Worm (Caenorhabditis elegans) whole organism, early embryonic: Measurements from ENCODE around the gene scl-23.
A peak's percentile ranks its signal among the peaks of the same experiment; 100 is the strongest.
"Not testable (repeated sequence)": the region's sequence is repeated elsewhere in the genome, so short reads cannot be mapped to it uniquely, and the experiment has no call there.

Source experiments
- B0310.2 ChIP-seq: sonication (generic microtip); optimal IDR thresholded peaks from 2 replicates; lab custom pipeline; 2016; ENCODE audit warnings: mild to moderate bottlenecking, missing genetic modification characterization, missing compliant biosample characterization
- F13C5.2 ChIP-seq: sonication (generic microtip); optimal IDR thresholded peaks from 2 replicates; lab custom pipeline; 2017; ENCODE audit warnings: mild to moderate bottlenecking, missing genetic modification characterization, inconsistent platforms, missing compliant biosample characterization
- aly-1 ChIP-seq: sonication (generic microtip); optimal IDR thresholded peaks from 2 replicates; lab custom pipeline; 2016; ENCODE audit warnings: missing genetic modification characterization, missing compliant biosample characterization
- ama-1 ChIP-seq: fragments of 150-350 bp; optimal IDR thresholded peaks from 2 replicates; lab custom pipeline; 2014
- ceh-13 ChIP-seq: fragments of 200-800 bp; sonication (Bioruptor generic); optimal IDR thresholded peaks from 2 replicates; lab custom pipeline; 2018; ENCODE audit warnings: mild to moderate bottlenecking, missing genetic modification characterization, missing compliant biosample characterization
- ceh-36 ChIP-seq: sonication (generic microtip); optimal IDR thresholded peaks from 2 replicates; lab custom pipeline; 2016; ENCODE audit warnings: missing genetic modification characterization, inconsistent platforms, missing compliant biosample characterization
- ets-7 ChIP-seq: sonication (generic microtip); optimal IDR thresholded peaks from 2 replicates; lab custom pipeline; 2016; ENCODE audit warnings: missing genotype, missing genetic modification characterization, missing compliant biosample characterization
- flt-1 ChIP-seq: fragments of 200-800 bp; sonication (Bioruptor generic); IDR thresholded peaks from 2 replicates; pipeline ENCODE4 v1.3.6; 2022; ENCODE audit warnings: missing genetic modification characterization, missing compliant biosample characterization
- hmbx-1 ChIP-seq: sonication (generic microtip); optimal IDR thresholded peaks from 2 replicates; lab custom pipeline; 2016; ENCODE audit warnings: mild to moderate bottlenecking, missing genetic modification characterization, missing compliant biosample characterization
- hmg-4 ChIP-seq: fragments of 200-800 bp; sonication (Bioruptor generic); optimal IDR thresholded peaks from 2 replicates; lab custom pipeline; 2018; ENCODE audit warnings: mild to moderate bottlenecking, missing genetic modification characterization, missing compliant biosample characterization
- hnd-1 ChIP-seq: sonication (generic microtip); optimal IDR thresholded peaks from 2 replicates; lab custom pipeline; 2016; ENCODE audit warnings: missing genetic modification characterization, missing compliant biosample characterization
- pes-1 ChIP-seq: fragments of 200-800 bp; sonication (Bioruptor generic); IDR thresholded peaks from 2 replicates; pipeline ENCODE4 v1.3.6; 2022; ENCODE audit warnings: missing genetic modification reagents, missing genetic modification characterization, missing compliant biosample characterization
- scrt-1 ChIP-seq: fragments of 200-800 bp; sonication (Bioruptor generic); IDR thresholded peaks from 2 replicates; pipeline ENCODE4 v1.3.6; 2022; ENCODE audit warnings: missing genetic modification characterization, missing compliant biosample characterization
- sea-1 ChIP-seq: fragments of 200-800 bp; sonication (Bioruptor generic); conservative IDR thresholded peaks from 2 replicates; pipeline ENCODE4 v1.3.6; 2022; ENCODE audit warnings: missing genetic modification characterization, missing compliant biosample characterization
- tbx-11 ChIP-seq: fragments of 200-800 bp; sonication (Bioruptor generic); IDR thresholded peaks from 2 replicates; pipeline ENCODE4 v1.3.6; 2022; ENCODE audit warnings: missing genetic modification characterization, missing compliant biosample characterization
- tbx-37 ChIP-seq: fragments of 200-800 bp; sonication (Bioruptor generic); conservative IDR thresholded peaks from 2 replicates; pipeline ENCODE4 v1.3.6; 2022; ENCODE audit warnings: missing genetic modification reagents, missing genetic modification characterization, missing compliant biosample characterization
- tra-4 ChIP-seq: sonication (generic microtip); optimal IDR thresholded peaks from 2 replicates; lab custom pipeline; 2017; ENCODE audit warnings: missing genetic modification characterization, missing compliant biosample characterization

The scl-23 gene

DNA sequence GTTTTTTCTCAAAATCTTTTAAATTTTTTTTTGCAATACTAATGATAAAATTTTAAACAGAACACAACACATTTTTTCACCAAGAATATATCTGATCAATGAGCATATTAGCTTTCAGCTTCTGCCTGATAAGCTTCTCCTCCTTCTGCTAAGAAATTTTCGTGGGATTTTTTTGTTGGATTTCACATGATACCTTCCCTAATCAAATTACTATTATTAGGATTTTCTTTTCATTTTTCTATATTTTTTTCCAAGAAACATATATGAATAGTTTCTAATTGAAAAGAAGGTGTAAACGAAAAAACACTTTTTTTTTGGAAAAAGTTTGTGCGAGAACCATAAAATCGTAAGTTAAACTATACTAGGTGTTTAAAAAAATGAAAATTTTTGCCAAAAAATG, 16.7 kb downstream of the scl-23 start:
- TF ChIP-seq B0310.2 (tag; lab: Kevin White, UChicago) (no peak), sea-1 (GFP tag; lab: Robert Waterston, UW) (no peak), hnd-1 (no peak), aly-1 (tag; lab: Kevin White, UChicago) (no peak), tbx-11 (GFP tag; lab: Robert Waterston, UW) (no peak), pes-1 (GFP tag; lab: Robert Waterston, UW) (no peak), tra-4 (tag; lab: Kevin White, UChicago) (no peak), F13C5.2 (tag; lab: Kevin White, UChicago) (no peak), ceh-13 (no peak), tbx-37 (GFP tag; lab: Robert Waterston, UW) (no peak), ceh-36 (tag; lab: Kevin White, UChicago) (no peak), scrt-1 (GFP tag; lab: Robert Waterston, UW) (no peak), hmg-4 (GFP tag; lab: Kevin White, UChicago) (no peak), ets-7 (no peak), hmbx-1 (tag; lab: Kevin White, UChicago) (no peak), flt-1 (no peak), ama-1 (lab: Kevin White, UChicago) (no peak)

DNA sequence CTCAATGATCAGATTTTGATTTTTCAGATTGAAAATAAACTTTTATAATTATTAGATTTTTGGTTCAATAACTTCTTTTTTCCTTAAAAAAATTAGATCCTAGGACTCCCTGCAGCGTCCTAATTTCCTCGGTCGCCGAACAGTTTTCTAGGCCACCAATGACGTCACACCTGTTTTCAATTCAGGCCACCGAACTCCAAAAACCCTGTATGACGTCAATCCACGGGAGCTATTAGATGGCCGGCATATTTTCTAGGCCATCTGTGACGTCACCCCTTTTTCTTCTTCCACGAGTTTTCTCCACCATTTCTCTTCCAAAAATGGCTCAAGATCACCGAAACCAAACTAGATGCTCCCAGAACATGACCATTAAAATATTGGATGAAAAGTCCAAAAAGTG, 18.6 kb downstream of the scl-23 start:
- TF ChIP-seq hmg-4 (GFP tag; lab: Kevin White, UChicago) (no peak), sea-1 (GFP tag; lab: Robert Waterston, UW) (no peak), tbx-37 (GFP tag; lab: Robert Waterston, UW) (no peak)

DNA sequence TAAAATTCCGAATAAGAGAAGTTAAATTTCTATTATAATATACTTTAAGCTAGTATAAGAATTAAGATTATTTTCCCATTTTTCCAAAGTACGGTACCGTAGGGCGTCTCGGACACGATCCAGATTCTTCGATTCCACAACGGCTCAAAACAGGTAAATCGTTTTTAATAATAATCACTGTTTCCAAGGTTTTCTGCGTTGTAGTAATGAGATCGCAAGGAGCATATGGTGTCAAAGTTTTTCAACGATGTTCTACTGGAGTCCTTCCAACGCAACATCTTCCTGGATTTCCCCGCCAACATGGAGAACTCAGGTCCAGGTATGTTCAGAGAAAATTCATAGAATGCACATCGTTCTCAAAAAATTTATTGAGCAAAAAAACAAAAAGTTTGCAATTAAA, 28.4 kb downstream of the scl-23 start, which contains the start of gene T05C7.7:
TSS of gene T05C7.7 (plus strand) at position 301 of the 400 bp plus-strand sequence.
- TF ChIP-seq tra-4, aly-1, B0310.2 (tag; lab: Kevin White, UChicago): not testable (repeated sequence)

DNA sequence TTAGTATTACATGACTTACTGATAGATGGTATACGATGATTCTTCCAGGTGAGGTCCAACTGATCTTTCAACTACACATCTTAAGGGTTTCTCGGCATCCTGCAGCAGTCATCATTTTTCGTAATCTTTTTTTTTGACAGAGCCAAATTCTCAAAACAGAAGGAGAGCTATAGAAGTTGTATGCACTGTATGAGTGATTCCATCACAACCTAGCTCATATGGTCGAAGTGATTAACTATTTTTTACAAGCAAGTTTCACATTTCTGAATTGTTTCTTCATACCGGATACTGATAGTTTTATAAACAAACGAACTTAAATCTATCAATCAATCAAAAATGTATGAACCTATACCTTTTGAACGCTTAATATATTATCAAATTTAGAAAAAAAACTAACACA, 31.1 kb downstream of the scl-23 start, which contains the start of gene T05C7.5:
TSS of gene T05C7.5 (minus strand) at position 101 of the 400 bp plus-strand sequence.
- TF ChIP-seq ama-1 (lab: Kevin White, UChicago) = no peak
- TF ChIP-seq F13C5.2 (tag; lab: Kevin White, UChicago) = no peak
- TF ChIP-seq aly-1 (tag; lab: Kevin White, UChicago) = no peak
- no peak for TF ChIP-seq tbx-11 (GFP tag; lab: Robert Waterston, UW)
- no peak for TF ChIP-seq sea-1 (GFP tag; lab: Robert Waterston, UW)
- TF ChIP-seq ets-7 = no peak
- no peak for TF ChIP-seq hmbx-1 (tag; lab: Kevin White, UChicago)
- TF ChIP-seq hmg-4 (GFP tag; lab: Kevin White, UChicago) = no peak
- no peak for TF ChIP-seq ceh-36 (tag; lab: Kevin White, UChicago)
- no peak for TF ChIP-seq ceh-13
- TF ChIP-seq flt-1 = no peak
- no peak for TF ChIP-seq tbx-37 (GFP tag; lab: Robert Waterston, UW)
- no peak for TF ChIP-seq pes-1 (GFP tag; lab: Robert Waterston, UW)
- TF ChIP-seq scrt-1 (GFP tag; lab: Robert Waterston, UW) = no peak
- no peak for TF ChIP-seq tra-4 (tag; lab: Kevin White, UChicago)
- TF ChIP-seq B0310.2 (tag; lab: Kevin White, UChicago) = no peak
- no peak for TF ChIP-seq hnd-1

DNA sequence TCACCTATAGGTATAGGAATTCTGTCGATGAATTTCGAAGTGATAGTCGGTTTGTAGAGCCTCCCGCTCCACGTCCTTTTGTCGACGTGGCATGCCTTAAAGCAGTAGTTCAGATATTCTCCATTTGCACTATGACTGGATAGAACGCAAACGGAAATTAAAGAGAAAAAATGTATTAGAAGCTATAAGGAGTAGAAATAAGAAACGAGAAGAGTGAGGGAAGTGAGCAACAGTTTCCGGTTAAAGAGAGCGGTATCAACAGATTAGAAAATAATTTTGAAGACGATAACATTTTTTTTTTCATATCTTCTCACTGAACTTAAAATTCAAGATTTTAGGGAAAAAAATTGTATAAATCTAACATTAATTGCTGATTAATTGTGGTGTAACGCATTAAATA, 36.4 kb downstream of the scl-23 start, which contains the start of gene T05C7.4:
TSS of gene T05C7.4 (minus strand) at position 101 of the 400 bp plus-strand sequence.
- TF ChIP-seq hmg-4 (GFP tag; lab: Kevin White, UChicago) = no peak
- no peak for TF ChIP-seq scrt-1 (GFP tag; lab: Robert Waterston, UW)
- no peak for TF ChIP-seq hnd-1
- no peak for TF ChIP-seq tra-4 (tag; lab: Kevin White, UChicago)
- TF ChIP-seq ets-7 = no peak
- TF ChIP-seq ceh-36 (tag; lab: Kevin White, UChicago) = no peak
- TF ChIP-seq B0310.2 (tag; lab: Kevin White, UChicago) = no peak
- TF ChIP-seq ama-1 (lab: Kevin White, UChicago) = no peak
- TF ChIP-seq sea-1 (GFP tag; lab: Robert Waterston, UW) = no peak
- TF ChIP-seq pes-1 (GFP tag; lab: Robert Waterston, UW) = no peak
- no peak for TF ChIP-seq tbx-11 (GFP tag; lab: Robert Waterston, UW)
- no peak for TF ChIP-seq hmbx-1 (tag; lab: Kevin White, UChicago)
- no peak for TF ChIP-seq F13C5.2 (tag; lab: Kevin White, UChicago)
- no peak for TF ChIP-seq aly-1 (tag; lab: Kevin White, UChicago)
- TF ChIP-seq flt-1 = no peak
- TF ChIP-seq tbx-37 (GFP tag; lab: Robert Waterston, UW) = no peak

DNA sequence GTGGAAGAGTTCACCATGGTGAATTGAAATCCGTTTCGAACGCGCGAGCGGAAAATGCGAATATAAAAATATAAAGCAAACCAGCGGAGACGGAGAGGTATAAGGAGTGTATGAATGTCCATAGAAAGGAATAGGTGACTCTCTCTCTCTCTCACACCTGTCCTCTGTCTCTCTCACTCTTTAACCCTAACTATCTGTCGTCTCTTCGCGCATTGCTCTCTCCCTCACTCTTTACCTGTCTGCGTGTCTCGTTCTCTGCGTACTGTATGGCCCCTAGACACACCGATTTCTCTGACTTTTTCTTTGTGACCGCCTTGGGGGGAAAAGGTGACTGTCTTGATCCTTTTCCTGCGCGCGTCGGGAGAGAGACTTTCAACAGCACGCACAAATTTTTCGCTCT, 38.7 kb downstream of the scl-23 start:
- TF ChIP-seq flt-1 (no peak), tbx-37 (GFP tag; lab: Robert Waterston, UW) (no peak; the same call in 1 of the 2 replicates), hmg-4 (GFP tag; lab: Kevin White, UChicago) (peak; percentile 61)

DNA sequence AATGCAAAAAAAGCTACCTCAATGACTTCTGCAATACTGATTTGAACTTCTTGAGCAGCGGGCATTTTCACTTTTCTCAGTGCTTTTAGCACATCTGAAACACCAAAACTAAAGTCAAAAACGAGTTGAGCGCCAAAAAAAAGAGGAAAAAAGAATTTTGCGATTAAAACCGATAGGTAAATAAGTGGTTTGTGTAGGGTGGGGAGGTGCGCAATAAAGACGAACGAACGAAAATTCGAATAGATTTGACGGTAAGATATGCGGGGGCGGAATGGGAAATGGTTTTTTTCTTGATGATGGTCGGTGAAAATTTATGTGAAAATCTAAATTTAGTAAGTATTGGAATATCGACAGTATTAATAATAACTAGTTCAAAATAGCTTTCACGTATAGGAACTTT, 41.1 kb downstream of the scl-23 start, which contains the start of gene frm-5.1:
TSS of gene frm-5.1 (minus strand) at position 101 of the 400 bp plus-strand sequence.
- no peak for TF ChIP-seq pes-1 (GFP tag; lab: Robert Waterston, UW)
